Worm (Caenorhabditis elegans): ENCODE data around the gene F32D1.7.

DNA sequence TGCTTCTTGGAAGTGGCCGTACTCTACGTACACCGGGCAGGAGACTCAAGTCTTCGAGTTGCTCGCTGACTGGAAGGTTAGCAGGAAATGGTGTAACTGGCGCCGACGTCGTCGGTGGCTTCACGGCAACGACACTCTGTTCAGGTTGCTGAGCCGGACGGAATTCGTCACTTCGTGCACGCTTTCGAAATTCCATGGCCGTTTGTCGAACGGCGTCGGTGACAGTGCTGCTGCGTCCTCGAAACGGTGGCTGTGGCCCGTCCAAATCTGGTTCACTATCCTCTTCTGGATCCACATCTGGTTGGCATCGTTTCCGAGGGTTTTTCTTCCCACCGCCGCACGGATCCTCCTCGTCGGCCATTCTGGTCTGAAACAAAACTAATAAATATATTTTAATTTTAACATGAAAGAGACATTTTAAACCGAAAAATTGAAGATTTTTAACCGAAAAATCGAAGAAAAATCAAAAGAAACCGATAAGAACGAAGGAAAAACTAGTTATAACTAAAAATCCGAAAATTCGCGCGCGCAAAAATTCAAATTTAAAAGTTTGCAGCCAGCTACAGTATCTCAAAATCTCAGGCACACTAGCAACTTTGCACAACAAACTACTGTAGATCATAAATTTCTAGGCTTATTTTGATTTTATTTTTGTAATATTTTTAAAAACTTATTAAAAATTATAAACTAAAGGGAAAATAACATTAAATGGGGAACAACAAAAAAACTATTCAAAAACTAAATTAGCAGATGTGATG, at the start of gene F32D1.7:
- no peak for TF ChIP-seq ama-1 (optimal IDR thresholded peaks at IDR 0.05)
- no peak for TF ChIP-seq sea-1 (GFP tag; conservative IDR thresholded peaks at IDR 0.05)
- no peak for TF ChIP-seq tbx-37 (GFP tag; conservative IDR thresholded peaks at IDR 0.05)
- no peak for TF ChIP-seq hmbx-1 (tag; optimal IDR thresholded peaks at IDR 0.05)
- TF ChIP-seq hnd-1 (tag; optimal IDR thresholded peaks at IDR 0.05): no peak
- no peak for TF ChIP-seq flt-1 (GFP tag; IDR thresholded peaks at IDR 0.05)
- TF ChIP-seq tbx-11 (GFP tag; IDR thresholded peaks at IDR 0.05): no peak
- TF ChIP-seq ets-7 (tag; optimal IDR thresholded peaks at IDR 0.05): no peak
- no peak for TF ChIP-seq tra-4 (tag; optimal IDR thresholded peaks at IDR 0.05)
